Worm (Caenorhabditis elegans) whole organism, L1 larva: ENCODE measurements around the gene fbxa-210.

Experiments
- C04F5.9 ChIP-seq: sonication (generic microtip); optimal IDR thresholded peaks from 2 replicates; lab custom pipeline; 2016; ENCODE audit warnings: missing genetic modification characterization, missing compliant biosample characterization
- Y116A8C.19 ChIP-seq: sonication (generic microtip); optimal IDR thresholded peaks from 2 replicates; lab custom pipeline; 2016; ENCODE audit warnings: missing compliant biosample characterization, missing genetic modification characterization, borderline replicate concordance
- alr-1 ChIP-seq: fragments of 200-800 bp; sonication (Bioruptor generic); optimal IDR thresholded peaks from 2 replicates; lab custom pipeline; 2018; ENCODE audit warnings: borderline replicate concordance, mild to moderate bottlenecking, missing genetic modification characterization, missing compliant biosample characterization
- ceh-90 ChIP-seq: sonication (generic microtip); optimal IDR thresholded peaks from 2 replicates; lab custom pipeline; 2016; ENCODE audit warnings: missing genetic modification characterization, missing compliant biosample characterization
- dpl-1 ChIP-seq, 3 experiments: fragments of 150-350 bp in 2 of 3; sonication (generic microtip) in 1 of 3; optimal IDR thresholded peaks; 2 replicates each; lab custom pipeline; 2014 to 2017; ENCODE audit warnings: missing biosample characterization in 3 of 3, missing genetic modification characterization in 3 of 3, missing genetic modification reagents in 3 of 3
- efl-1 ChIP-seq, 4 experiments: fragments of 150-350 bp; optimal IDR thresholded peaks in 3 of 4; peaks in 1 of 4; 1 replicate in 1 of 4; 2 replicates in 3 of 4; lab custom pipeline; 2014; ENCODE audit warnings: missing biosample characterization in 2 of 4, missing genetic modification characterization in 2 of 4, missing genetic modification reagents in 2 of 4
- egl-13 ChIP-seq: sonication (generic microtip); optimal IDR thresholded peaks from 2 replicates; lab custom pipeline; 2016; ENCODE audit warnings: missing genotype, missing genetic modification reagents, missing genetic modification characterization, missing compliant biosample characterization
- fkh-8 ChIP-seq: sonication (generic microtip); optimal IDR thresholded peaks from 2 replicates; lab custom pipeline; 2016; ENCODE audit warnings: mild to moderate bottlenecking, missing genetic modification characterization, missing compliant biosample characterization
- fos-1 ChIP-seq: fragments of 150-350 bp; optimal IDR thresholded peaks from 2 replicates; lab custom pipeline; 2014; ENCODE audit warnings: missing biosample characterization, missing genetic modification characterization
- grh-1 ChIP-seq: fragments of 200-800 bp; sonication (Bioruptor generic); IDR thresholded peaks from 2 replicates; pipeline ENCODE4 v1.3.6; 2022; ENCODE audit warnings: missing genetic modification reagents, missing genetic modification characterization, missing compliant biosample characterization
- hlh-17 ChIP-seq: fragments of 200-800 bp; sonication (Bioruptor generic); optimal IDR thresholded peaks from 2 replicates; lab custom pipeline; 2018; ENCODE audit warnings: missing genetic modification characterization, mild to moderate bottlenecking, missing compliant biosample characterization, moderate library complexity, borderline replicate concordance
- irx-1 ChIP-seq: sonication (generic microtip); optimal IDR thresholded peaks from 2 replicates; lab custom pipeline; 2016; ENCODE audit warnings: missing genetic modification characterization, missing compliant biosample characterization
- jun-1 ChIP-seq: fragments of 150-350 bp; optimal IDR thresholded peaks from 2 replicates; lab custom pipeline; 2014; ENCODE audit warnings: missing biosample characterization, missing genetic modification reagents, missing genetic modification characterization
- lir-3 ChIP-seq: sonication (generic microtip); optimal IDR thresholded peaks from 2 replicates; lab custom pipeline; 2016; ENCODE audit warnings: mild to moderate bottlenecking, missing genetic modification characterization, moderate library complexity, missing compliant biosample characterization; ENCODE audit not compliant: poor library complexity
- mab-9 ChIP-seq: fragments of 200-800 bp; sonication (Bioruptor generic); IDR thresholded peaks from 2 replicates; pipeline ENCODE4 v1.3.6; 2022; ENCODE audit warnings: missing genetic modification reagents, missing genetic modification characterization, missing compliant biosample characterization
- nhr-11 ChIP-seq: fragments of 150-350 bp; optimal IDR thresholded peaks from 2 replicates; lab custom pipeline; 2014; ENCODE audit warnings: missing biosample characterization, missing genetic modification characterization
- nhr-19 ChIP-seq: fragments of 200-800 bp; sonication (Bioruptor generic); conservative IDR thresholded peaks from 2 replicates; pipeline ENCODE4 v1.3.6; 2022; ENCODE audit warnings: missing genetic modification characterization, missing compliant biosample characterization
- nhr-71 ChIP-seq: sonication (generic microtip); optimal IDR thresholded peaks from 2 replicates; lab custom pipeline; 2016; ENCODE audit warnings: mild to moderate bottlenecking, missing genetic modification characterization, moderate library complexity, missing compliant biosample characterization
- pqm-1 ChIP-seq: sonication (generic microtip); optimal IDR thresholded peaks from 3 replicates; lab custom pipeline; 2017; ENCODE audit warnings: missing biosample characterization, missing genetic modification characterization
- rnt-1 ChIP-seq: sonication (generic microtip); optimal IDR thresholded peaks from 2 replicates; lab custom pipeline; 2016; ENCODE audit warnings: mild to moderate bottlenecking, missing genetic modification characterization, moderate library complexity, missing compliant biosample characterization
- snu-23 ChIP-seq: sonication (generic microtip); optimal IDR thresholded peaks from 2 replicates; lab custom pipeline; 2016; ENCODE audit warnings: missing genetic modification characterization, missing compliant biosample characterization
- swsn-7 ChIP-seq: sonication (generic microtip); optimal IDR thresholded peaks from 2 replicates; lab custom pipeline; 2016; ENCODE audit warnings: missing genetic modification characterization, missing compliant biosample characterization
- tlp-1 ChIP-seq: fragments of 150-350 bp; optimal IDR thresholded peaks from 2 replicates; lab custom pipeline; 2014; ENCODE audit warnings: missing biosample characterization, missing genetic modification characterization
- unc-98 ChIP-seq: fragments of 200-800 bp; sonication (Bioruptor generic); IDR thresholded peaks from 2 replicates; pipeline ENCODE4 v1.3.6; 2022; ENCODE audit warnings: missing genetic modification characterization, missing compliant biosample characterization
- zag-1 ChIP-seq: fragments of 150-350 bp; optimal IDR thresholded peaks from 2 replicates; lab custom pipeline; 2014; ENCODE audit warnings: missing biosample characterization, missing genetic modification characterization

Gene fbxa-210

DNA sequence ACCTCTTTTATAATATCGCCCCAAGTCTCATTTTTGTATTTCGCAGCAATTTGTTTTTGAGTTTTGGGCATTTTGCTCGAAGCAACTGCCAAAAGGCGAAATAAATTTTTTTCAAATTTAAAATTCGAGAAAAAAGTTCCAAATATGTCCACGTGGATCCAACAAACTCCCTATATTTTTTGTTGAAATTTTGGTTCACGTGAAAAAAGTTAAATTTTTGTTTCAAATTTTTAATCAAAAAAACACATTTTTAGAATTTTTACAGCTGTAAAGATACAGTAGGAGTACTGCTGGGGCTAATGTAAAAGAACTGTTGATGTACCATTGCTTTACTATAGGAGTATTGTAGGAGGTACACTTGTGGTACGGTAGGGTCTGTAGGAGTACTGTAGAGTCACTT is 42.0 kb downstream of the fbxa-210 start, which contains the start of gene C14A6.6:
Gene C14A6.6, minus strand, starts transcription at position 101 of the 400 bp plus-strand sequence.
- TF ChIP-seq dpl-1 (GFP tag; optimal IDR thresholded peaks at IDR 0.05; lab: Kevin White, UChicago) (no peak), lir-3 (tag; lab: Kevin White, UChicago) (no peak), pqm-1 (no peak), Y116A8C.19 (tag; lab: Kevin White, UChicago) (no peak), zag-1 (no peak), grh-1 (GFP tag; lab: Robert Waterston, UW) (no peak), rnt-1 (tag; lab: Kevin White, UChicago) (no peak), fkh-8 (no peak), irx-1 (no peak), egl-13 (tag; lab: Kevin White, UChicago) (no peak), unc-98 (no peak), ceh-90 (no peak), tlp-1 (tag; lab: Kevin White, UChicago) (no peak), fos-1 (tag; lab: Kevin White, UChicago) (no peak), nhr-19 (no peak)

DNA sequence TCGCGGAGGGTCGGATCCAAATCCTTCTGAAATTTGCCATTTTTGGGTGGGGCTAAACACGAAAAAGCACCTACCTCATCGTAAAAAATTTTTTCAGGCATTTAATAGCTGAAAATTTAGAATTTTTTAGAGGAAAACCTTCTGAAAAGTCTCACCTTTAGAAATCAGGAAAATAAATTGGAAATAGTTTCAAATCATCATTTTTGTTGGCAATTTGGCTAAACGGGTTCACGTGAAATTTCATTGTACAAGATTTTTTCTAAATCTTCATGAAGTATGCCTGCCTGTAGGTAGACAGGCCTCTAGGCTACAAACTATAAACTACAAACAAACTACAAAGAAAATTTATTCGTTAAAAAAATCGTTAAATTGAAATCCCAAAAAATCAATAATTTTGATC is 43.1 kb downstream of the fbxa-210 start, which contains the start of gene C14A6.7:
Gene C14A6.7, minus strand, starts transcription at position 101 of the 400 bp plus-strand sequence.
- TF ChIP-seq jun-1 (tag; lab: Kevin White, UChicago) (no peak), nhr-71 (no peak), C04F5.9 (no peak), mab-9 (GFP tag; lab: Robert Waterston, UW) (no peak), hlh-17 (GFP tag; lab: Kevin White, UChicago) (no peak), snu-23 (no peak)

DNA sequence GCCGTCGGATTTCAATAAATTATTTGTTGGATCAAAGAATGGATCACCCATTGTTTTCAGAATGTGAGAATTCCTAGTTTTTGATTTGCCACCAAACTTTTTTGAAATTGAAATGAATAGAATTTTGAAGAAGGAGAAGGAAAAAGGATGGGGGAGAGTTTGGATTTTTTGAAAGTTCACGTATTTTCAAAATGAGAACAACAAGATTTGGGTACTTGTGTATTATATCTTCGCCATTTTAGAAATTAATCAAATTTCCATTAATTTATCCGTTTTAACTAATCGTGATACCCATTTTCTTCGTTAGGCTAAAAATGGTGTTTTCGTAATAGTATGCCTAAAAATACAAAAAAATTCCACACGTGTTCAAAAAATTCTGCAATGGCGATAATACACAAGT is 46.4 kb downstream of the fbxa-210 start, which contains the start of gene C14A6.8:
Gene C14A6.8, minus strand, starts transcription at position 101 of the 400 bp plus-strand sequence.
- TF ChIP-seq swsn-7 (tag; lab: Kevin White, UChicago) (no peak), alr-1 (tag; lab: Kevin White, UChicago) (no peak), efl-1 (optimal IDR thresholded peaks at IDR 0.05; lab: Kevin White, UChicago) (no peak), efl-1 (GFP tag; optimal IDR thresholded peaks at IDR 0.05 in 1 of 2; lab: Kevin White, UChicago) (peak in 1 of 2 experiments; percentile 34), nhr-11 (no peak)
- TF ChIP-seq, all 84 proteins: peak for 1
